Worm (Caenorhabditis elegans): ENCODE results near the gene C52A11.3.

- no peak for TF ChIP-seq him-1 (tag; optimal IDR thresholded peaks at IDR 0.05)
- no peak for TF ChIP-seq W03F9.2 (tag; optimal IDR thresholded peaks at IDR 0.05)
Measured at ce11 chrII:10778026-10778425, 40.9 kb downstream of the C52A11.3 start, which contains the start of gene mpz-1.
